Fruit fly (Drosophila melanogaster): Measurements from ENCODE around the gene Pmvk.

Pmvk gene

DNA sequence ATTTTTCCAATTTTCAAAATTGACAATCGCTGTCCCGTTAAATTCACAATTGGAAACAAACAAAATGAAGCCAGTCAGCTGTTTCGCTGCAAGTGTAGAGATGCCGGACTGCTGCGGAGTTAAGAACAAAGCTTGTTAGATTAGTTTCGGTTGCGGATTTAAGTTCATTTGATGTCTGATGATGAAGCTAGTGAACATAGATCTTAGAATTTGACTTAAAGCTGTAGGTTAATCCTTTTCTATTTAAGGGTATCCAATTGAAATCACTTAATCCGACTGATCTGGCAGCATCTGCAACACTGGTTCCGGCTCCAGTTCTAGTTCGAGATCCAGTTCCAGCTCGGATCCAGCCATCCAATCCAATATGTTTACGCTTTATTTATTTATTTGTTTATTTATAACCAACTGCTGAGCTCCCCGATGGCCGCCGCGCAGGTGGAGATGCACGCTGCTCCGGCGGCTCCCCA, 3.8 kb upstream of the Pmvk start, which contains the start of the genes PCNA2 and CG10366 (continued):
- TF ChIP-seq sqz (GFP tag; optimal IDR thresholded peaks at IDR 0.05) (no peak), CG31224 (GFP tag; IDR thresholded peaks at IDR 0.05) (peak; percentile 42; the same call in 1 of the 2 replicates), CG42726 (GFP tag; IDR thresholded peaks at IDR 0.05; ENCODE audit: partially characterized antibody) (0 out of 2 replicates have a peak, but pooled peaks have one; percentile 7), insv (GFP tag; optimal IDR thresholded peaks at IDR 0.05) (peak in 1 of 2 experiments; percentile 87), CG15601 (tag; optimal IDR thresholded peaks at IDR 0.05) (peak; percentile 42), CHES-1-like (GFP tag; optimal IDR thresholded peaks at IDR 0.05) (peak; percentile 82), Atf-2 (GFP tag; optimal IDR thresholded peaks at IDR 0.05) (peak; percentile 57), ERR (GFP tag; optimal IDR thresholded peaks at IDR 0.05) (peak; percentile 45), CG9797 (GFP tag; optimal IDR thresholded peaks at IDR 0.05) (peak; percentile 43), gfzf (GFP tag; optimal IDR thresholded peaks at IDR 0.05) (peak; percentile 6), twi (tag; optimal IDR thresholded peaks at IDR 0.05) (peak; percentile 57), D19A (tag; optimal IDR thresholded peaks at IDR 0.05) (peak; percentile 6), CG8944 (GFP tag; optimal IDR thresholded peaks at IDR 0.05) (peak; percentile 60), CG15514 (GFP tag; optimal IDR thresholded peaks at IDR 0.05) (peak; percentile 100), hb (GFP tag; IDR thresholded peaks at IDR 0.05; ENCODE audit: partially characterized antibody) (no peak), klu (GFP tag; IDR thresholded peaks at IDR 0.05) (peak; percentile 25; the same call in 1 of the 2 replicates), CG31365 (tag; optimal IDR thresholded peaks at IDR 0.05) (no peak), zen (tag; optimal IDR thresholded peaks at IDR 0.05) (peak; percentile 54), TFAM (GFP tag; optimal IDR thresholded peaks at IDR 0.05) (no peak), CG30403 (GFP tag; optimal IDR thresholded peaks at IDR 0.05) (peak; percentile 81), BtbVII (GFP tag; optimal IDR thresholded peaks at IDR 0.05) (peak; percentile 14), CG8388 (GFP tag; optimal IDR thresholded peaks at IDR 0.05) (peak; percentile 26), CG7928 (GFP tag; optimal IDR thresholded peaks at IDR 0.05) (peak; percentile 70), CG12769 (tag; optimal IDR thresholded peaks at IDR 0.05) (peak; percentile 77), luna (GFP tag; optimal IDR thresholded peaks at IDR 0.05) (peak; percentile 61), ind (GFP tag; optimal IDR thresholded peaks at IDR 0.05) (peak; percentile 78), Doc3 (GFP tag; IDR thresholded peaks at IDR 0.05; ENCODE audit: partially characterized antibody) (no peak), chinmo (GFP tag; IDR thresholded peaks at IDR 0.05; ENCODE audit: partially characterized antibody) (0 out of 4 replicates have a peak, but pooled peaks have one; percentile 51), CG16813 (GFP tag; IDR thresholded peaks at IDR 0.05; ENCODE audit: partially characterized antibody) (no peak), sc (optimal IDR thresholded peaks at IDR 0.05) (no peak), sc (GFP tag; optimal IDR thresholded peaks at IDR 0.05) (no peak), CG6791 (GFP tag; IDR thresholded peaks at IDR 0.05; ENCODE audit: partially characterized antibody) (peak; percentile 30; the same call in 1 of the 3 replicates), Bteb2 (GFP tag; optimal IDR thresholded peaks at IDR 0.05) (peak; percentile 53), dimm (GFP tag; IDR thresholded peaks at IDR 0.05) (no peak), sna (GFP tag; IDR thresholded peaks at IDR 0.05; ENCODE audit: partially characterized antibody) (0 out of 2 replicates have a peak, but pooled peaks have one; percentile 19), dmrt11E (tag; optimal IDR thresholded peaks at IDR 0.05) (peak; percentile 62), unc-4 (GFP tag; IDR thresholded peaks at IDR 0.05; ENCODE audit: partially characterized antibody) (peak; percentile 41; the same call in 1 of the 2 replicates), ems (GFP tag; optimal IDR thresholded peaks at IDR 0.05) (peak; percentile 72), lola (GFP tag; optimal IDR thresholded peaks at IDR 0.05) (peak in 1 of 3 experiments; percentile 60), CG12071 (GFP tag; optimal IDR thresholded peaks at IDR 0.05) (no peak), gce (GFP tag; IDR thresholded peaks at IDR 0.05) (no peak), nom (GFP tag; optimal IDR thresholded peaks at IDR 0.05) (peak; percentile 38), pita (GFP tag; optimal IDR thresholded peaks at IDR 0.05) (no peak), CG4404 (GFP tag; IDR thresholded peaks at IDR 0.05) (peak; percentile 15; the same call in 1 of the 2 replicates), CG17829 (tag; optimal IDR thresholded peaks at IDR 0.05) (peak; percentile 77), fd64A (GFP tag; optimal IDR thresholded peaks at IDR 0.05) (peak; percentile 14), CG18599 (GFP tag; optimal IDR thresholded peaks at IDR 0.05) (peak; percentile 59), CG10147 (GFP tag; optimal IDR thresholded peaks at IDR 0.05) (peak; percentile 43)

Measured in whole organism, embryonic.